Fruit fly (Drosophila melanogaster): Measurements from ENCODE around the gene mRpL4.
A peak's percentile ranks its signal among the peaks of the same experiment; 100 is the strongest.

The mRpL4 gene

dm6 chr2L:16329625-16330024, 693 bp upstream of the mRpL4 start, which contains the start of gene CG4440:
Gene CG4440 (plus strand): TSS chr2L:16329925.
- TF ChIP-seq vri (GFP tag; optimal IDR thresholded peaks at IDR 0.05) (no peak), CG8632 (GFP tag; optimal IDR thresholded peaks at IDR 0.05) (no peak), Ets21C (GFP tag; optimal IDR thresholded peaks at IDR 0.05) (no peak), Sox14 (GFP tag; optimal IDR thresholded peaks at IDR 0.05) (no peak), achi (GFP tag; optimal IDR thresholded peaks at IDR 0.05) (no peak), Smox (GFP tag; optimal IDR thresholded peaks at IDR 0.05) (no peak), CG10631 (GFP tag; optimal IDR thresholded peaks at IDR 0.05) (no peak), CG11902 (GFP tag; optimal IDR thresholded peaks at IDR 0.05) (no peak), spab (GFP tag; optimal IDR thresholded peaks at IDR 0.05) (no peak), Gug (GFP tag; IDR thresholded peaks at IDR 0.05) (no peak), Hr38 (GFP tag; optimal IDR thresholded peaks at IDR 0.05) (no peak), CG8119 (GFP tag; IDR thresholded peaks at IDR 0.05) (no peak), CG6792 (GFP tag; optimal IDR thresholded peaks at IDR 0.05) (no peak), ss (GFP tag; optimal IDR thresholded peaks at IDR 0.05) (no peak), Met (GFP tag; optimal IDR thresholded peaks at IDR 0.05) (no peak)

DNA sequence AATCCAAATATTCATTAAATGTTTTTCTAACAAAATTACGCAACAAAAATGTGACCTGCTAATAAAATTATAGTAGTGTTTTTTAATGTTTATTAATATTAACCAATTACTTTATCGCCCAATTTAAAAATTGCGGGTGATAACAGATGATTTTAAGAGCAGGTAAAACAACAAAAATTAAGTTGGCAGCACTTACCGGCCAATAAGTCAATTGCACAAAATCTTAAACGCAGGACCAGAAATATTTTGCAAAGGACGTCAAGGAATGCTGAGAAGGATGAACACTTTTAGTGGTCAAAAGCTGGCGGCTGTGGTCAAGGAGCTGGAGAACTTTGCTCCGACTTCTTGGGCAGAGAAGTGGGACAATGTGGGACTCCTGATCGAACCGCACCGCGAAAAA, 2.0 kb downstream of the mRpL4 start, which contains the start of gene CG4278:
TSS of gene CG4278 (plus strand) at position 178 of the 400 bp plus-strand sequence.
- TF ChIP-seq esn (GFP tag; optimal IDR thresholded peaks at IDR 0.05): no peak
- no peak for TF ChIP-seq acj6 (GFP tag; optimal IDR thresholded peaks at IDR 0.05)
- no peak for TF ChIP-seq CG1621 (tag; optimal IDR thresholded peaks at IDR 0.05)
- TF ChIP-seq achi (GFP tag; optimal IDR thresholded peaks at IDR 0.05): no peak
- TF ChIP-seq CG7368 (GFP tag; optimal IDR thresholded peaks at IDR 0.05): no peak
- TF ChIP-seq CG8319 (GFP tag; optimal IDR thresholded peaks at IDR 0.05): no peak
- TF ChIP-seq CG11902 (GFP tag; optimal IDR thresholded peaks at IDR 0.05): no peak
- no peak for TF ChIP-seq Smox (GFP tag; optimal IDR thresholded peaks at IDR 0.05)
- no peak for TF ChIP-seq Sox15 (GFP tag; optimal IDR thresholded peaks at IDR 0.05)

dm6 chr2L:16325515-16326257, 3.2 kb downstream of the mRpL4 start, which contains the start of gene cact:
Gene cact (minus strand): TSS chr2L:16326207.
- TF ChIP-seq CG8319 (GFP tag; optimal IDR thresholded peaks at IDR 0.05) (peak; percentile 87), Hr4 (GFP tag; optimal IDR thresholded peaks at IDR 0.05) (peak; percentile 96), CG7368 (GFP tag; optimal IDR thresholded peaks at IDR 0.05) (peak; percentile 78), CG1621 (tag; optimal IDR thresholded peaks at IDR 0.05) (peak; percentile 68), Met (GFP tag; optimal IDR thresholded peaks at IDR 0.05) (peak; percentile 94), CG6276 (GFP tag; optimal IDR thresholded peaks at IDR 0.05) (peak; percentile 82), Hr38 (GFP tag; optimal IDR thresholded peaks at IDR 0.05) (peak; percentile 59), Sox14 (GFP tag; optimal IDR thresholded peaks at IDR 0.05) (peak; percentile 94), topi (GFP tag; optimal IDR thresholded peaks at IDR 0.05) (peak; percentile 92), Ets21C (GFP tag; optimal IDR thresholded peaks at IDR 0.05) (peak; percentile 92), CG8632 (GFP tag; optimal IDR thresholded peaks at IDR 0.05) (peak; percentile 88), fd59A (GFP tag; optimal IDR thresholded peaks at IDR 0.05) (peak; percentile 86), cyc (GFP tag; optimal IDR thresholded peaks at IDR 0.05) (peak; percentile 94), CG6163 (GFP tag; IDR thresholded peaks at IDR 0.05) (peak; percentile 94), OdsH (GFP tag; optimal IDR thresholded peaks at IDR 0.05) (peak; percentile 94), fkh (GFP tag; optimal IDR thresholded peaks at IDR 0.05) (peak; percentile 83), fd85E (GFP tag; optimal IDR thresholded peaks at IDR 0.05) (peak; percentile 52), CG4318 (GFP tag; optimal IDR thresholded peaks at IDR 0.05) (peak; percentile 83), dsx (GFP tag; optimal IDR thresholded peaks at IDR 0.05; ENCODE audit: poor library complexity, severe bottlenecking) (peak; percentile 85), eg (GFP tag; IDR thresholded peaks at IDR 0.05) (peak; percentile 92), Ets96B (tag; optimal IDR thresholded peaks at IDR 0.05) (peak; percentile 93), net (GFP tag; optimal IDR thresholded peaks at IDR 0.05) (peak; percentile 93), pdm3 (GFP tag; optimal IDR thresholded peaks at IDR 0.05) (peak; percentile 94), ss (GFP tag; optimal IDR thresholded peaks at IDR 0.05) (peak; percentile 53 to 60), CG11294 (GFP tag; IDR thresholded peaks at IDR 0.05) (peak; percentile 86), Sox15 (GFP tag; optimal IDR thresholded peaks at IDR 0.05) (peak; percentile 89), CG6792 (GFP tag; optimal IDR thresholded peaks at IDR 0.05) (peak; percentile 91), CG11902 (GFP tag; optimal IDR thresholded peaks at IDR 0.05) (peak; percentile 82), CG8119 (GFP tag; IDR thresholded peaks at IDR 0.05) (peak; percentile 92), CG11762 (GFP tag; optimal IDR thresholded peaks at IDR 0.05; ENCODE audit: insufficient read depth) (peak; percentile 63), CG31627 (GFP tag; optimal IDR thresholded peaks at IDR 0.05) (peak; percentile 97), vri (GFP tag; optimal IDR thresholded peaks at IDR 0.05) (peak; percentile 84), CG15336 (GFP tag; IDR thresholded peaks at IDR 0.05) (peak; percentile 93), CG32006 (GFP tag; optimal IDR thresholded peaks at IDR 0.05) (peak; percentile 92), Lpt (GFP tag; optimal IDR thresholded peaks at IDR 0.05) (peak; percentile 85), spab (GFP tag; optimal IDR thresholded peaks at IDR 0.05) (peak; percentile 69), Hr39 (GFP tag; optimal IDR thresholded peaks at IDR 0.05) (peak; percentile 94), dac (GFP tag; optimal IDR thresholded peaks at IDR 0.05) (peak; percentile 87)
